Fruit fly (Drosophila melanogaster) whole organism, embryonic: Measurements from ENCODE around the gene CG13248.

Experiments
- ATbp ChIP-seq: fragments of 200-800 bp; sonication (Bioruptor generic); optimal IDR thresholded peaks from 2 replicates; lab custom pipeline; 2017; ENCODE audit warnings: missing biosample characterization, mild to moderate bottlenecking, missing genetic modification characterization, missing genetic modification reagents
- Awh ChIP-seq: fragments of 200-800 bp; sonication (Bioruptor generic); IDR thresholded peaks from 2 replicates; pipeline ENCODE4, ENCODE4 v1.3.6; 2022; ENCODE audit warnings: missing biosample characterization, missing genetic modification characterization
- BEAF-32 ChIP-seq: fragments of 200-800 bp; sonication (Bioruptor generic); optimal IDR thresholded peaks from 3 replicates; lab custom pipeline; 2017; ENCODE audit warnings: missing biosample characterization, missing genetic modification characterization, mild to moderate bottlenecking, moderate library complexity, missing genetic modification reagents
- Blimp-1 ChIP-seq: fragments of 200-800 bp; sonication (Bioruptor generic); optimal IDR thresholded peaks from 3 replicates; lab custom pipeline; 2018; ENCODE audit warnings: missing biosample characterization, missing genetic modification characterization, mild to moderate bottlenecking, moderate library complexity, missing genetic modification reagents
- CG10274 ChIP-seq: fragments of 200-800 bp; sonication (Bioruptor generic); optimal IDR thresholded peaks from 3 replicates; lab custom pipeline; 2017; ENCODE audit warnings: missing biosample characterization, mild to moderate bottlenecking, missing genetic modification characterization
- CG10654 ChIP-seq: fragments of 200-800 bp; sonication (Bioruptor generic); optimal IDR thresholded peaks from 2 replicates; lab custom pipeline; 2016; ENCODE audit warnings: missing biosample characterization, missing genetic modification characterization
- CG11504 ChIP-seq: fragments of 200-800 bp; sonication (Bioruptor generic); optimal IDR thresholded peaks from 3 replicates; lab custom pipeline; 2019; ENCODE audit warnings: missing biosample characterization, mild to moderate bottlenecking, missing genetic modification characterization, moderate library complexity
- CG12155 ChIP-seq: fragments of 200-800 bp; sonication (Bioruptor generic); optimal IDR thresholded peaks from 3 replicates; lab custom pipeline; 2016; ENCODE audit warnings: missing biosample characterization, missing genetic modification characterization
- CG12942 ChIP-seq: fragments of 200-800 bp; sonication (Bioruptor generic); optimal IDR thresholded peaks from 3 replicates; lab custom pipeline; 2016; ENCODE audit warnings: missing biosample characterization, missing genetic modification characterization
- CG14667 ChIP-seq: fragments of 200-800 bp; sonication (Bioruptor generic); IDR thresholded peaks from 2 replicates; pipeline ENCODE4 v1.3.6; 2022; ENCODE audit warnings: missing biosample characterization, missing genetic modification characterization
- CG15514 ChIP-seq: fragments of 200-800 bp; sonication (Bioruptor generic); optimal IDR thresholded peaks from 3 replicates; lab custom pipeline; 2017; ENCODE audit warnings: missing biosample characterization, missing genetic modification characterization, mild to moderate bottlenecking, moderate library complexity, missing genetic modification reagents
- CG15601 ChIP-seq: fragments of 200-800 bp; sonication (Bioruptor generic); optimal IDR thresholded peaks from 3 replicates; lab custom pipeline; 2019; ENCODE audit warnings: missing biosample characterization, mild to moderate bottlenecking, missing genetic modification characterization, moderate library complexity
- CG1647 ChIP-seq: fragments of 200-800 bp; sonication (Bioruptor generic); optimal IDR thresholded peaks from 3 replicates; lab custom pipeline; 2016; ENCODE audit warnings: missing biosample characterization, missing genetic modification characterization
- CG1792 ChIP-seq: fragments of 200-800 bp; sonication (Bioruptor generic); optimal IDR thresholded peaks from 2 replicates; lab custom pipeline; 2016; ENCODE audit warnings: missing biosample characterization, missing genetic modification characterization
- CG18011 ChIP-seq: fragments of 200-800 bp; sonication (Bioruptor generic); optimal IDR thresholded peaks from 2 replicates; lab custom pipeline; 2017; ENCODE audit warnings: missing biosample characterization, missing genetic modification characterization, mild to moderate bottlenecking, moderate library complexity, missing genotype
- CG2199 ChIP-seq: fragments of 200-800 bp; sonication (Bioruptor generic); IDR thresholded peaks from 3 replicates; pipeline ENCODE4 v1.3.6; 2022; ENCODE audit warnings: missing biosample characterization, missing genetic modification characterization
- CG30431 ChIP-seq: fragments of 200-800 bp; sonication (Bioruptor generic); optimal IDR thresholded peaks from 2 replicates; lab custom pipeline; 2017; ENCODE audit warnings: missing biosample characterization, missing genetic modification characterization
- CG34422 ChIP-seq: fragments of 200-800 bp; sonication (Bioruptor generic); IDR thresholded peaks from 3 replicates; pipeline ENCODE4 v1.3.6; 2022; ENCODE audit warnings: missing biosample characterization, missing genetic modification characterization
- CG3726 ChIP-seq: fragments of 200-800 bp; sonication (Bioruptor generic); IDR thresholded peaks from 3 replicates; pipeline ENCODE4, ENCODE4 v1.3.6; 2022; ENCODE audit warnings: missing biosample characterization, missing genetic modification characterization
- CG6854 ChIP-seq: fragments of 200-800 bp; sonication (Bioruptor generic); optimal IDR thresholded peaks from 3 replicates; lab custom pipeline; 2017; ENCODE audit warnings: missing biosample characterization, mild to moderate bottlenecking, missing genetic modification characterization
- CG7745 ChIP-seq: fragments of 200-800 bp; sonication (Bioruptor generic); optimal IDR thresholded peaks from 2 replicates; lab custom pipeline; 2018; ENCODE audit warnings: missing biosample characterization, mild to moderate bottlenecking, missing genetic modification characterization, moderate library complexity
- D ChIP-seq, 2 experiments: fragments of 200-800 bp in 1 of 2; fragments of >200 bp in 1 of 2; sonication (Bioruptor generic) in 1 of 2; optimal IDR thresholded peaks; 2 replicates in 1 of 2; 3 replicates in 1 of 2; lab custom pipeline; 2017; ENCODE audit warnings: mild to moderate bottlenecking in 1 of 2, missing biosample characterization in 1 of 2, missing genetic modification characterization in 1 of 2, missing genetic modification reagents in 1 of 2
- Dek ChIP-seq: fragments of 200-800 bp; sonication (Bioruptor generic); optimal IDR thresholded peaks from 3 replicates; lab custom pipeline; 2019; ENCODE audit warnings: missing biosample characterization, mild to moderate bottlenecking, missing genetic modification characterization, moderate library complexity
- Dref ChIP-seq: fragments of 200-800 bp; sonication (Bioruptor generic); IDR thresholded peaks from 2 replicates; pipeline ENCODE4 v1.3.6; 2022; ENCODE audit warnings: missing biosample characterization, missing genetic modification characterization
- Elba2 ChIP-seq: fragments of 200-800 bp; sonication (Bioruptor generic); optimal IDR thresholded peaks from 3 replicates; lab custom pipeline; 2016; ENCODE audit warnings: missing biosample characterization, missing genetic modification characterization
- NC2α ChIP-seq: fragments of 200-800 bp; sonication (Bioruptor generic); optimal IDR thresholded peaks from 2 replicates; lab custom pipeline; 2016; ENCODE audit warnings: missing biosample characterization, missing genetic modification characterization
- Opbp ChIP-seq: fragments of 200-800 bp; sonication (Bioruptor generic); IDR thresholded peaks from 3 replicates; pipeline ENCODE4 v1.3.6; 2022; ENCODE audit warnings: missing biosample characterization, missing genetic modification characterization; ENCODE audit not compliant: partially characterized antibody
- Optix ChIP-seq: fragments of 200-800 bp; sonication (Bioruptor generic); IDR thresholded peaks from 3 replicates; pipeline ENCODE4 v1.3.6; 2022; ENCODE audit warnings: missing biosample characterization, missing genetic modification characterization
- Spps ChIP-seq: fragments of 200-800 bp; sonication (Bioruptor generic); optimal IDR thresholded peaks from 2 replicates; lab custom pipeline; 2018; ENCODE audit warnings: missing biosample characterization, mild to moderate bottlenecking, missing genetic modification characterization
- Sry-β ChIP-seq: fragments of 200-800 bp; sonication (Bioruptor generic); optimal IDR thresholded peaks from 2 replicates; lab custom pipeline; 2018; ENCODE audit warnings: missing biosample characterization, mild to moderate bottlenecking, missing genetic modification characterization, moderate library complexity
- bigmax ChIP-seq: fragments of 200-800 bp; sonication (Bioruptor generic); optimal IDR thresholded peaks from 2 replicates; lab custom pipeline; 2018; ENCODE audit warnings: missing biosample characterization, mild to moderate bottlenecking, missing genetic modification characterization
- caup ChIP-seq: fragments of 200-800 bp; sonication (Bioruptor generic); optimal IDR thresholded peaks from 3 replicates; lab custom pipeline; 2017; ENCODE audit warnings: missing biosample characterization, mild to moderate bottlenecking, missing genetic modification characterization, moderate library complexity; ENCODE audit not compliant: severe bottlenecking
- chif ChIP-seq, 2 experiments: fragments of 200-800 bp; sonication (Bioruptor generic); optimal IDR thresholded peaks; 3 replicates each; lab custom pipeline; 2016; ENCODE audit warnings: missing biosample characterization in 2 of 2, missing genetic modification characterization in 2 of 2
- croc ChIP-seq: fragments of 200-800 bp; sonication (Bioruptor generic); conservative IDR thresholded peaks from 3 replicates; pipeline ENCODE4 v1.3.6; 2022; ENCODE audit warnings: missing biosample characterization, missing genetic modification characterization
- cwo ChIP-seq: fragments of 200-800 bp; sonication (Bioruptor generic); optimal IDR thresholded peaks from 3 replicates; lab custom pipeline; 2017; ENCODE audit warnings: missing biosample characterization, missing genetic modification characterization, mild to moderate bottlenecking, moderate library complexity, missing genetic modification reagents
- dimm ChIP-seq: fragments of 200-800 bp; sonication (Bioruptor generic); IDR thresholded peaks from 2 replicates; pipeline ENCODE4 v1.3.6; 2022; ENCODE audit warnings: missing biosample characterization, missing genetic modification characterization
- esg ChIP-seq: fragments of 200-800 bp; sonication (Bioruptor generic); conservative IDR thresholded peaks from 2 replicates; pipeline ENCODE4 v1.3.6; 2022; ENCODE audit warnings: missing biosample characterization, missing genetic modification characterization
- gro ChIP-seq: fragments of 200-800 bp; sonication (Bioruptor generic); optimal IDR thresholded peaks from 2 replicates; lab custom pipeline; 2016; ENCODE audit warnings: missing biosample characterization, missing genetic modification characterization
- knrl ChIP-seq: fragments of 200-800 bp; sonication (Bioruptor generic); IDR thresholded peaks from 3 replicates; pipeline ENCODE4 v1.3.6; 2022; ENCODE audit warnings: missing biosample characterization, missing genetic modification characterization; ENCODE audit not compliant: partially characterized antibody
- nom ChIP-seq: fragments of 200-800 bp; sonication (Bioruptor generic); optimal IDR thresholded peaks from 2 replicates; lab custom pipeline; 2017; ENCODE audit warnings: missing biosample characterization, missing genetic modification characterization, mild to moderate bottlenecking, moderate library complexity, missing genetic modification reagents
- odd ChIP-seq: fragments of 200-800 bp; sonication (Bioruptor generic); optimal IDR thresholded peaks from 2 replicates; lab custom pipeline; 2017; ENCODE audit warnings: missing biosample characterization, mild to moderate bottlenecking, missing genetic modification characterization
- phol ChIP-seq: fragments of 200-800 bp; sonication (Bioruptor generic); optimal IDR thresholded peaks from 3 replicates; lab custom pipeline; 2018; ENCODE audit warnings: missing biosample characterization, mild to moderate bottlenecking, missing genetic modification characterization, moderate library complexity
- prd ChIP-seq, 3 experiments: fragments of >200 bp in 2 of 3; fragments of 200-800 bp in 1 of 3; sonication (Bioruptor generic) in 1 of 3; optimal IDR thresholded peaks in 2 of 3; IDR thresholded peaks in 1 of 3; 2 replicates in 2 of 3; 3 replicates in 1 of 3; pipeline versions ENCODE4 v1.3.6 to Lab custom; 2017 to 2022; ENCODE audit warnings: missing biosample characterization in 1 of 3, missing genetic modification characterization in 1 of 3
- pum ChIP-seq: fragments of 200-800 bp; sonication (Bioruptor generic); optimal IDR thresholded peaks from 2 replicates; lab custom pipeline; 2016; ENCODE audit warnings: missing biosample characterization, missing genetic modification characterization
- slou ChIP-seq: fragments of 200-800 bp; sonication (Bioruptor generic); optimal IDR thresholded peaks from 3 replicates; lab custom pipeline; 2016; ENCODE audit warnings: missing biosample characterization, missing genetic modification characterization
- tx ChIP-seq: fragments of 200-800 bp; sonication (Bioruptor generic); optimal IDR thresholded peaks from 2 replicates; lab custom pipeline; 2016; ENCODE audit warnings: missing biosample characterization, missing genetic modification characterization
- zen ChIP-seq: fragments of 200-800 bp; sonication (Bioruptor generic); optimal IDR thresholded peaks from 3 replicates; lab custom pipeline; 2018; ENCODE audit warnings: missing biosample characterization, mild to moderate bottlenecking, missing genetic modification characterization, moderate library complexity

Gene CG13248

dm6 chr3L:20399550-20400109 lies 10.7 kb downstream of the CG13248 start (continued):
- no peak for TF ChIP-seq bigmax (GFP tag; lab: Kevin White, UChicago)
- TF ChIP-seq zen: peak; percentile 72
- peak; percentile 32 for TF ChIP-seq CG1792 (GFP tag; lab: Kevin White, UChicago)
- peak; percentile 78 for TF ChIP-seq CG15514
- TF ChIP-seq CG10274 (GFP tag; lab: Kevin White, UChicago): peak; percentile 49
- TF ChIP-seq CG11504 (tag; lab: Kevin White, UChicago): peak; percentile 91
- peak; percentile 66 for TF ChIP-seq CG6854 (GFP tag; lab: Kevin White, UChicago)
- peak; percentile 64; the same call in 1 of the 3 replicates for TF ChIP-seq Optix (GFP tag; lab: Robert Waterston, UW)
- TF ChIP-seq croc: peak; percentile 72
- TF ChIP-seq Opbp (GFP tag; lab: Robert Waterston, UW): no peak
- TF ChIP-seq D (optimal IDR thresholded peaks at IDR 0.05; lab: Kevin White, UChicago): no peak
- TF ChIP-seq D (GFP tag; optimal IDR thresholded peaks at IDR 0.05; lab: Kevin White, UChicago): peak; percentile 81
- peak; percentile 74 for TF ChIP-seq CG12942
- TF ChIP-seq Spps (tag; lab: Kevin White, UChicago): peak; percentile 48
- peak; percentile 78 for TF ChIP-seq CG15601 (tag; lab: Kevin White, UChicago)
- TF ChIP-seq prd (optimal IDR thresholded peaks at IDR 0.05; lab: Kevin White, UChicago): no peak
- TF ChIP-seq prd (GFP tag; IDR thresholded peaks at IDR 0.05; lab: Robert Waterston, UW): peak; percentile 88
- peak; percentile 86 for TF ChIP-seq CG34422 (GFP tag; lab: Robert Waterston, UW)
- peak; percentile 81 for TF ChIP-seq Blimp-1 (GFP tag; lab: Kevin White, UChicago)
- no peak for TF ChIP-seq Sry-β (GFP tag; lab: Kevin White, UChicago)
- no peak for TF ChIP-seq BEAF-32 (GFP tag; lab: Kevin White, UChicago)
- TF ChIP-seq Elba2: peak; percentile 27
- peak; percentile 83 for TF ChIP-seq CG10654 (GFP tag; lab: Kevin White, UChicago)
- TF ChIP-seq ATbp (GFP tag; lab: Kevin White, UChicago): peak; percentile 80
- TF ChIP-seq CG14667 (GFP tag; lab: Robert Waterston, UW): peak; percentile 74
- peak; percentile 85 for TF ChIP-seq cwo
- no peak; the same call in 1 of the 3 replicates for TF ChIP-seq CG2199 (GFP tag; lab: Robert Waterston, UW)
- TF ChIP-seq CG1647: peak; percentile 75
- peak; percentile 56 for TF ChIP-seq pum (GFP tag; lab: Kevin White, UChicago)
- TF ChIP-seq CG3726 (GFP tag; lab: Robert Waterston, UW): peak; percentile 68; the same call in 1 of the 3 replicates
- no peak for TF ChIP-seq CG7745 (tag; lab: Kevin White, UChicago)
- TF ChIP-seq dimm (GFP tag; lab: Robert Waterston, UW): 0 out of 2 replicates have a peak, but pooled peaks have one; percentile 35
- peak; percentile 85 for TF ChIP-seq CG12155 (GFP tag; lab: Kevin White, UChicago)
- peak; percentile 36 to 66 for TF ChIP-seq chif (GFP tag; optimal IDR thresholded peaks at IDR 0.05; lab: Kevin White, UChicago)
- TF ChIP-seq esg (GFP tag; lab: Robert Waterston, UW): peak; percentile 72
- peak; percentile 80 for TF ChIP-seq gro
- peak; percentile 65 for TF ChIP-seq CG18011 (GFP tag; lab: Kevin White, UChicago)
- TF ChIP-seq nom (GFP tag; lab: Kevin White, UChicago): peak; percentile 78
- TF ChIP-seq Awh: peak; percentile 84
- TF ChIP-seq Dref (GFP tag; lab: Robert Waterston, UW): peak; percentile 33; the same call in 1 of the 2 replicates
- peak; percentile 78 for TF ChIP-seq CG30431 (GFP tag; lab: Kevin White, UChicago)
- TF ChIP-seq slou (GFP tag; lab: Kevin White, UChicago): peak; percentile 82
- TF ChIP-seq Dek (tag; lab: Kevin White, UChicago): peak; percentile 86
- TF ChIP-seq caup (GFP tag; lab: Kevin White, UChicago): peak; percentile 85
- TF ChIP-seq tx (GFP tag; lab: Kevin White, UChicago): peak; percentile 74
- peak; percentile 4 for TF ChIP-seq NC2α
- peak; percentile 14; the same call in 1 of the 3 replicates for TF ChIP-seq knrl
- TF ChIP-seq phol: peak; percentile 87
- peak; percentile 90 for TF ChIP-seq odd (GFP tag; lab: Kevin White, UChicago)
